Worm (Caenorhabditis elegans): Measurements from ENCODE around the gene appg-1.

The appg-1 gene

DNA sequence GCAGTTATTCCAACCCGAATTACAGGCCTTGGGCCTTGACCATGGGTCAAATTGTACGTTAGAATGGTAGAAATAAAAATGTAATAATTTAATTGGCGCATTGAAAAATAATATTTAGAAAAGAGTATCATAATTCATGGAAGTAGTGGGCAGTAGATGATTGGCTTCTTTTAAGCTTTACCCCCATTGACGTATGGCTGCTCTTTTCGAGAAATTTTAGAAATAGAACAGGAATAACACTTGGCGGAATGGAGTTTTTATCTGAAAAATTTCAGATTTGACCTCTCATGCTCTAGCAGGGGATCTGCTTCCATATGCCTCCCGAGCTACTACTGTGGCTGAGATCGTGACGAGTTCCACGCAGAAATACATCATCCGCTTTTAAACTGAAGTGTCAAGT lies 17.1 kb upstream of the appg-1 start, which contains the start of gene gcy-4:
gcy-4 (minus strand) TSS at position 101 of the 400 bp plus-strand sequence.
- no peak for TF ChIP-seq vab-7 (GFP tag; IDR thresholded peaks at IDR 0.05)
- TF ChIP-seq aha-1 (tag): no peak
- TF ChIP-seq lin-38 (GFP tag; IDR thresholded peaks at IDR 0.05): no peak
- no peak for TF ChIP-seq lin-39 (tag; optimal IDR thresholded peaks at IDR 0.05)
- no peak for TF ChIP-seq nhr-25 (tag; optimal IDR thresholded peaks at IDR 0.05; ENCODE audit: borderline replicate concordance, insufficient read depth)
- no peak for TF ChIP-seq ceh-32 (tag; optimal IDR thresholded peaks at IDR 0.05; ENCODE audit: poor library complexity)

DNA sequence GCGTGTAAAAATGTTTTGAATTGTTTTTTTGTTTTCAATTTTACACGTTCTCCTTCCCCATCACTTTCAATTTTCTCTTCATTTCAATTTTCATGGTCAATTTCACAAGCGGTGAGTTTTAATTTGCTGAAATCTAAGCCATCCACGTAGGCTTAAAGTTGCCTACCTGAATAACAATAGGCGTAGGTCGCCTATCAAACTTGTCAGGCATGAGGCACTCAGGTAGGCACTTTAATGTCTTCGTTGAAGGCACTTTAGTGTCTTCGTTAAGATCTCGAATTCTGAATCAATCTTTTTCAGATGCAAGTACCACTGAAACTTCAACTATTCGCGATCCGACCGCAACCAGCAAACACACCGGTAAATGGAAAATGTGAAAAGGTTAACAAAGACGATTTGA lies 16.5 kb upstream of the appg-1 start, which contains the start of gene ZK970.8:
ZK970.8 (plus strand) TSS at position 301 of the 400 bp plus-strand sequence.
- TF ChIP-seq ceh-62 (tag; optimal IDR thresholded peaks at IDR 0.05): no peak
- no peak for TF ChIP-seq F44E2.7 (GFP tag; IDR thresholded peaks at IDR 0.05)
- TF ChIP-seq lin-13 (GFP tag; optimal IDR thresholded peaks at IDR 0.05): no peak
- TF ChIP-seq nhr-237 (tag; optimal IDR thresholded peaks at IDR 0.05): no peak
- no peak for TF ChIP-seq nhr-48 (tag; optimal IDR thresholded peaks at IDR 0.05)
- TF ChIP-seq ces-1 (GFP tag; optimal IDR thresholded peaks at IDR 0.05): no peak
- no peak for TF ChIP-seq ceh-82 (tag; optimal IDR thresholded peaks at IDR 0.05)
- TF ChIP-seq hmg-1.1 (GFP tag; IDR thresholded peaks at IDR 0.05): no peak
- TF ChIP-seq aha-1 (tag): no peak

DNA sequence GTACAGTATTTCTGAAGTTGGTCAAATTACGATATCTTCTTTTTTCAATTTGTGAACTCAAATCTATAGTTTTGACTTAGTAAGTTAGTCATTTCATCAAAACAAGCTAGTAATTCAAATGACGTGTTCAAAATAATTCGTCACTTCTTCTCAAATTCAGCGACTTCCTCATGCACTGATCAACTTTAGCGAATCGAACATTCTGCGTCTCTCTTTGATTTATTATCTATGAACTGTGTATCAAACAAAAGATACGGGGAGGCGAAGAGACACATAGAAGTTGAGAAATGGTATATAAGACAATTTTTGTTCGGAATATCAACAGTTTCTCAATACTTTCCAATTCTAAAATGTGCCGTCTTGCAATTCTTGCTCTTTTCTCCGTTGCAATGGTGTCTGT lies 13.9 kb upstream of the appg-1 start, which contains the start of gene srlf-34:
srlf-34 (plus strand) TSS at position 321 of the 400 bp plus-strand sequence.
- TF ChIP-seq nhr-28 (tag; optimal IDR thresholded peaks at IDR 0.05): no peak

DNA sequence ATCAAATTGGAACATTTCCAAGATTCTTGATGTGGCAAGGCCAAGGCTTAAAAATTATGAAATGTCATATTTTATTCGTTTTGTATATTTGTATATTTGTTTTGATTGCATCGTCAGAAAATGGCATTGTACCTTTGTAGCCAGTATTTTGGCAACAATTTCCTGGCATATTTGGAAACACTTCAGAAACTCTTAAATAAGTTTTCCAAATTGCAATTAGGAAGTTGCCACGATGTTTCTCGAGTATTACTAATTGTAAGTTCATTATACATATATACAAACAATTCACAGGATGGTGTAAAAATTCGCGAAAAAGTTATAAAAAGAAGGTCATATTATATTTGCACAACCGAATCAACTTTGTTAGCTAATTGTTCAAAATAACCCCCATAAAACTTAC lies 10.6 kb upstream of the appg-1 start, which contains the start of gene idpp-8:
idpp-8 (plus strand) TSS at position 301 of the 400 bp plus-strand sequence.
- TF ChIP-seq zfp-3 (GFP tag; conservative IDR thresholded peaks at IDR 0.05): no peak
- no peak for TF ChIP-seq madf-5 (GFP tag; IDR thresholded peaks at IDR 0.05)
- no peak for TF ChIP-seq snpc-1.2 (GFP tag; IDR thresholded peaks at IDR 0.05)
- no peak for TF ChIP-seq dmd-9 (GFP tag; IDR thresholded peaks at IDR 0.05)
- no peak for TF ChIP-seq nhr-25 (tag; optimal IDR thresholded peaks at IDR 0.05; ENCODE audit: borderline replicate concordance, insufficient read depth)
- TF ChIP-seq sdz-12 (GFP tag; optimal IDR thresholded peaks at IDR 0.05): no peak
- TF ChIP-seq nhr-10 (tag; optimal IDR thresholded peaks at IDR 0.05): no peak
- no peak for TF ChIP-seq hmg-1.1 (GFP tag; IDR thresholded peaks at IDR 0.05)
- no peak for TF ChIP-seq daf-8 (GFP tag; IDR thresholded peaks at IDR 0.05)
- TF ChIP-seq mes-2 (tag; optimal IDR thresholded peaks at IDR 0.05; ENCODE audit: poor library complexity, severe bottlenecking): no peak
- no peak for TF ChIP-seq zag-1 (tag; optimal IDR thresholded peaks at IDR 0.05)
- no peak for TF ChIP-seq egl-27 (tag; optimal IDR thresholded peaks at IDR 0.05)
- TF ChIP-seq pqm-1 (tag; optimal IDR thresholded peaks at IDR 0.05): no peak
- no peak for TF ChIP-seq spr-1 (tag; optimal IDR thresholded peaks at IDR 0.05)
- no peak for TF ChIP-seq unc-130 (GFP tag; optimal IDR thresholded peaks at IDR 0.05)
- TF ChIP-seq madf-9 (GFP tag; conservative IDR thresholded peaks at IDR 0.05): no peak
- no peak for TF ChIP-seq ama-1 (optimal IDR thresholded peaks at IDR 0.05)

DNA sequence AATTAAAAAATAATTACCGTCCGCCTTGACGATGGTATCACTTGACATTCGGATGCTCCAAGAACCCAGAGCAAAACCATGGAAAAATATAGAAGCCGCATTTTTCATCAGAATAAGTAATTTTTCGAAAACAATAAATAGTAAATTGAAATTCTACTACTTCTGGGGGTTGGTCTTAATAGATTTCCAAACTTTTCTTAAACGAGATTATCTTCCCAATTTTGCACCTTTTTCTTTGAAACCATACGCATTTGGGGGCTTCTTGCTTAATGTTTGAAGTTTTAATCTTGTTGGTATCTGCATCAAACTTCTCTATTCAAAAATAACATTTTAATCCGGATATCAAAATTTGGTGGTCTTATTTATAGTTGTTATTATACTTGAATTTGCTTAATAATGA lies 9.7 kb upstream of the appg-1 start, which contains the start of gene gcy-5:
gcy-5 (minus strand) TSS at position 101 of the 400 bp plus-strand sequence.
- no peak for TF ChIP-seq zip-11 (GFP tag; IDR thresholded peaks at IDR 0.05)
- no peak for TF ChIP-seq ztf-11 (tag; optimal IDR thresholded peaks at IDR 0.05)
- TF ChIP-seq dpl-1 (GFP tag; optimal IDR thresholded peaks at IDR 0.05): no peak
- TF ChIP-seq nhr-237 (tag; optimal IDR thresholded peaks at IDR 0.05): no peak
- no peak for TF ChIP-seq F37D6.2 (tag; optimal IDR thresholded peaks at IDR 0.05)
- no peak for TF ChIP-seq ces-1 (GFP tag; optimal IDR thresholded peaks at IDR 0.05)
- no peak for TF ChIP-seq lsy-2 (tag; optimal IDR thresholded peaks at IDR 0.05)
- TF ChIP-seq F49E8.2 (tag; optimal IDR thresholded peaks at IDR 0.05; ENCODE audit: borderline replicate concordance): no peak
- no peak for TF ChIP-seq zfp-2 (tag; optimal IDR thresholded peaks at IDR 0.05)
- no peak for TF ChIP-seq daf-19 (GFP tag; conservative IDR thresholded peaks at IDR 0.05)
- TF ChIP-seq unc-130 (GFP tag; optimal IDR thresholded peaks at IDR 0.05): no peak
- no peak for TF ChIP-seq T26A8.4 (GFP tag; IDR thresholded peaks at IDR 0.05)
- no peak for TF ChIP-seq nhr-25 (tag; optimal IDR thresholded peaks at IDR 0.05; ENCODE audit: borderline replicate concordance, insufficient read depth)
- TF ChIP-seq lin-39 (tag; optimal IDR thresholded peaks at IDR 0.05): no peak

Data from whole organism, L4 larva.